Worm (Caenorhabditis elegans) whole organism, midembryonic: ENCODE measurements around the gene F46B6.9.

Source experiments
- T22C8.4 ChIP-seq: fragments of 200-800 bp; sonication (Bioruptor generic); IDR thresholded peaks from 2 replicates; pipeline ENCODE4 v1.3.6; 2022; ENCODE audit warnings: missing genetic modification characterization, missing compliant biosample characterization
- cog-1 ChIP-seq: sonication (generic microtip); optimal IDR thresholded peaks from 2 replicates; lab custom pipeline; 2016; ENCODE audit warnings: missing genetic modification characterization, missing compliant biosample characterization
- flt-1 ChIP-seq: fragments of 200-800 bp; sonication (Bioruptor generic); IDR thresholded peaks from 2 replicates; pipeline ENCODE4 v1.3.6; 2022; ENCODE audit warnings: missing genetic modification characterization, missing compliant biosample characterization
- klf-2 ChIP-seq: fragments of 200-800 bp; sonication (Bioruptor generic); conservative IDR thresholded peaks from 2 replicates; pipeline ENCODE4 v1.3.6; 2022; ENCODE audit warnings: missing genetic modification reagents, missing genetic modification characterization, missing compliant biosample characterization
- med-1 ChIP-seq: sonication (generic microtip); optimal IDR thresholded peaks from 2 replicates; lab custom pipeline; 2017; ENCODE audit warnings: missing genetic modification characterization, mild to moderate bottlenecking, missing compliant biosample characterization, antibody characterized with exemption, missing genetic modification reagents; ENCODE audit not compliant: insufficient read depth
- ref-1 ChIP-seq: fragments of 200-800 bp; sonication (Bioruptor generic); conservative IDR thresholded peaks from 2 replicates; pipeline ENCODE4 v1.3.6; 2022; ENCODE audit warnings: missing genetic modification reagents, missing genetic modification characterization, missing compliant biosample characterization
- tab-1 ChIP-seq: fragments of 200-800 bp; sonication (Bioruptor generic); IDR thresholded peaks from 2 replicates; pipeline ENCODE4 v1.3.6; 2022; ENCODE audit warnings: missing genetic modification characterization, missing compliant biosample characterization
- ztf-23 ChIP-seq: fragments of 200-800 bp; sonication (Bioruptor generic); IDR thresholded peaks from 2 replicates; pipeline ENCODE4 v1.3.6; 2022; ENCODE audit warnings: missing genetic modification reagents, missing genetic modification characterization, missing compliant biosample characterization
- ztf-29 ChIP-seq: fragments of 200-800 bp; sonication (Bioruptor generic); IDR thresholded peaks from 2 replicates; pipeline ENCODE4 v1.3.6; 2022; ENCODE audit warnings: missing genetic modification reagents, missing genetic modification characterization, missing compliant biosample characterization

F46B6.9 gene

DNA sequence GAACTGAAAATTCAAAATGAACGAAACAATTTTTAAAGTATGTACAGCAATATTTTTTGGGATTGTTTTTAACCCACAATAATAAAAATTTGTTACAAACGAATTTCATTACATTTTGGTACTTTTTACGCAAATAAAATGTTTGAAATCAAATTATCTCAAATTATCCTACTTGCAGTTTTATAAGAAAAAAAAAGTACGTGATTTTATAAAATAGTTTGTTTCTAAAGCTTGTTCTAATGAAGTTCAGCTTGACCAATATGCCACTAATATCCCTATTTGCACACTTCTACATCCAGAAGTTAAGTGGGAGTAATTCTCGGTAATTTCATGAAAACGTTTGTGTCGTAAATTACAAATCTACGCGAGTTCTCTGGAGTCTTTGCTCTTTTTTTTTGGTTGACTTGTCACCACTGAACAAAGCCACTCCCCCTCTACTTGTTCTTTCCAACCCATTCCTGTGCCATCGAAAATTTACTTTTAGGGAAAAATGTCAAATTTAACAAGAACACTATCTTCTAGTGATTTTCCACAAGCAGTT is 46.8 kb downstream of the F46B6.9 start, which contains the start of gene sru-8:
Gene sru-8 (plus strand): TSS at position 491 of the 541 bp plus-strand sequence.
- TF ChIP-seq ref-1 (GFP tag; lab: Robert Waterston, UW), result no peak
- TF ChIP-seq med-1 (GFP tag; lab: Kevin White, UChicago), result no peak
- TF ChIP-seq ztf-23, result no peak
- TF ChIP-seq tab-1 (GFP tag; lab: Robert Waterston, UW), result no peak
- TF ChIP-seq cog-1 (tag; lab: Kevin White, UChicago), result no peak
- no peak for TF ChIP-seq ztf-29 (GFP tag; lab: Robert Waterston, UW)
- TF ChIP-seq flt-1 (GFP tag; lab: Robert Waterston, UW), result no peak
- TF ChIP-seq T22C8.4, result no peak
- no peak for TF ChIP-seq klf-2 (GFP tag; lab: Robert Waterston, UW)
